Worm (Caenorhabditis elegans): ENCODE results near the gene cutl-28.

DNA sequence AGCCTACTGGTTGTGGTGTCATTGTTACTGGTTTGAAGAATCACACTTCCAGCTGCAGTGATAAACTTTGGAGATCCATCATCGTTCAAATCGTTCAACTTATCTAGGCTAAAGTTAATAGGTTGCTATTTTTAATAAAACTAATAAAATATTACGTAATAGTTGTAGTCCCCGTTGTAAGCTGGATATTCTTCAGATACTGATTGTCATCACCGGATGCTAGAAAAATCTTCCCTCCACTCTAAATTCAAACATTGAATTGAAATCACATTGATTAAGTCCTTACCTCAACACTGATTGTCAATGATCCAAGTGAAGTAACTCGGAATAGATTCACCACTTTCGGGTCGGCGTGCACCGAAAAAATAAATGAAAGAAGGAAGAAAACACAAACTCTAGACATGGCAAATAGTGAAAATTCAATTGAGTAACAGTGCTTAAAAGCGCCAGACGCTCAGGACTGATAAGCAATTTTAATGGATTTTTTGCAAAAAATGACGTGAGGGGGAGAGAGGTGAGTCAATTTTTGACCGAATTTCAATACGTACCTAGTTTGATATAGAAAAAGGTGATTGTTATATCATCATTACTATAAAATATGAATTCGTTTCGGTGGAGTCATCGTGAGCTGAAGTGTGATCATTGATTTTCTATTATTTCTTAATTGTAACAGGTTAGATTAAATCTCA lies 8.7 kb upstream of the cutl-28 start, which contains the start of the genes K11H12.4 and K11H12.10:
- TF ChIP-seq tbx-8 (GFP tag; optimal IDR thresholded peaks at IDR 0.05) = no peak
- no peak for TF ChIP-seq unc-62 (GFP tag; optimal IDR thresholded peaks at IDR 0.05)
- TF ChIP-seq mep-1 (tag; optimal IDR thresholded peaks at IDR 0.05) = no peak
- no peak for TF ChIP-seq unc-39 (tag; optimal IDR thresholded peaks at IDR 0.05)
- no peak for TF ChIP-seq ztf-11 (tag; optimal IDR thresholded peaks at IDR 0.05)
- no peak for TF ChIP-seq ces-1 (GFP tag; optimal IDR thresholded peaks at IDR 0.05)
- TF ChIP-seq nhr-237 (tag; optimal IDR thresholded peaks at IDR 0.05) = no peak
- TF ChIP-seq nhr-76 (tag; optimal IDR thresholded peaks at IDR 0.05) = no peak
- no peak for TF ChIP-seq sem-2 (GFP tag; optimal IDR thresholded peaks at IDR 0.05)
- TF ChIP-seq lsy-2 (tag; optimal IDR thresholded peaks at IDR 0.05) = no peak
